Fruit fly (Drosophila melanogaster): ENCODE data around the gene alphaTub84D.

DNA sequence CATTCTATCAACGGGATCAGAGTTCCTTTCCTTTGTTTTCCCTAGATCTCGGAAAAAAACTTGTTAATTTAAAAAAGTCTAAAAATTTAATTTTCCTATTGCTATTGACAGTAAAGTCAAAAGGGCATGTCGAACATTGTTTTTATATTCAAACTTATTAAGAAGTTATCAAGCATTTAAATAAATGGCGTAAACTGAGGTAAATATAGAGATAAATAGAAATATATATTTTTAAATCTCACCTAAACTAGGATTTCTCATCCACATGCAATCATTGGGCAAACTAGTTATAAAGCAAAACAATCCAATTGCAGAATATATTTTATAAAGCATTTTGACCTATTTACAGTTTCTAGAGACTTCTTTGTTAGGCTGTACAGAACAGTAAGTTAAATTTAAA lies 11.2 kb upstream of the alphaTub84D start, which contains the start of gene Ubc84D:
- TF ChIP-seq Hr4 (GFP tag; optimal IDR thresholded peaks at IDR 0.05): no peak
- TF ChIP-seq CG34406 (GFP tag; optimal IDR thresholded peaks at IDR 0.05): no peak
- no peak for TF ChIP-seq CG11902 (GFP tag; optimal IDR thresholded peaks at IDR 0.05)
